Worm (Caenorhabditis elegans) whole organism, late embryonic: ENCODE results near the gene E04F6.10.

Experiments
- dve-1 ChIP-seq: sonication (generic microtip); optimal IDR thresholded peaks from 2 replicates; lab custom pipeline; 2017; ENCODE audit warnings: antibody characterized with exemption, mild to moderate bottlenecking, missing genetic modification characterization, missing compliant biosample characterization
- elt-4 ChIP-seq: sonication (generic microtip); optimal IDR thresholded peaks from 2 replicates; lab custom pipeline; 2016; ENCODE audit warnings: missing genetic modification characterization, missing compliant biosample characterization
- ets-4 ChIP-seq: sonication (generic microtip); optimal IDR thresholded peaks from 2 replicates; lab custom pipeline; 2016; ENCODE audit warnings: missing genetic modification characterization, missing compliant biosample characterization
- eyg-1 ChIP-seq: sonication (generic microtip); optimal IDR thresholded peaks from 2 replicates; lab custom pipeline; 2016; ENCODE audit warnings: missing genotype, missing genetic modification characterization, missing compliant biosample characterization
- lim-6 ChIP-seq: sonication (generic microtip); optimal IDR thresholded peaks from 2 replicates; lab custom pipeline; 2016; ENCODE audit warnings: missing genetic modification characterization, missing compliant biosample characterization
- madf-2 ChIP-seq: sonication (generic microtip); optimal IDR thresholded peaks from 2 replicates; lab custom pipeline; 2017; ENCODE audit warnings: missing genetic modification characterization, missing compliant biosample characterization
- pha-4 ChIP-seq: fragments of 150-350 bp; optimal IDR thresholded peaks from 2 replicates; lab custom pipeline; 2018; ENCODE audit warnings: missing biosample characterization, missing genetic modification reagents, missing genetic modification characterization
- pqm-1 ChIP-seq: sonication (generic microtip); optimal IDR thresholded peaks from 2 replicates; lab custom pipeline; 2016; ENCODE audit warnings: missing genetic modification characterization, missing compliant biosample characterization
- sdc-2 ChIP-seq: sonication (generic microtip); optimal IDR thresholded peaks from 2 replicates; lab custom pipeline; 2016; ENCODE audit warnings: missing genotype, missing genetic modification characterization, missing compliant biosample characterization
- sox-4 ChIP-seq: sonication (generic microtip); optimal IDR thresholded peaks from 2 replicates; lab custom pipeline; 2017; ENCODE audit warnings: mild to moderate bottlenecking, missing genetic modification characterization, inconsistent platforms, missing compliant biosample characterization
- syd-9 ChIP-seq: sonication (generic microtip); optimal IDR thresholded peaks from 2 replicates; lab custom pipeline; 2016; ENCODE audit warnings: mild to moderate bottlenecking, missing genetic modification characterization, moderate library complexity, missing compliant biosample characterization

- TF ChIP-seq pha-4 = no peak
- no peak for TF ChIP-seq sox-4
- TF ChIP-seq eyg-1 (tag; lab: Kevin White, UChicago) = no peak
- TF ChIP-seq elt-4 = no peak
- TF ChIP-seq lim-6 (tag; lab: Kevin White, UChicago) = no peak
- TF ChIP-seq madf-2 = no peak
- TF ChIP-seq ets-4 (tag; lab: Kevin White, UChicago) = no peak
- TF ChIP-seq dve-1 (tag; lab: Kevin White, UChicago) = no peak
- no peak for TF ChIP-seq pqm-1
- no peak for TF ChIP-seq syd-9 (tag; lab: Kevin White, UChicago)
- TF ChIP-seq sdc-2 (tag; lab: Kevin White, UChicago) = no peak
These were observed 11.8 kb upstream of the E04F6.10 start, which contains the start of gene F32A5.4 for ce11 chrII:7228646-7229200.
